Worm (Caenorhabditis elegans) whole organism, early embryonic: ENCODE data around the gene H43E16.1.
"Not testable (repeated sequence)": the region's sequence is repeated elsewhere in the genome, so short reads cannot be mapped to it uniquely, and the experiment has no call there.

Experiments
- ama-1 ChIP-seq: fragments of 150-350 bp; optimal IDR thresholded peaks from 2 replicates; lab custom pipeline; 2014
- ceh-13 ChIP-seq: fragments of 200-800 bp; sonication (Bioruptor generic); optimal IDR thresholded peaks from 2 replicates; lab custom pipeline; 2018; ENCODE audit warnings: mild to moderate bottlenecking, missing genetic modification characterization, missing compliant biosample characterization
- ceh-36 ChIP-seq: sonication (generic microtip); optimal IDR thresholded peaks from 2 replicates; lab custom pipeline; 2016; ENCODE audit warnings: missing genetic modification characterization, inconsistent platforms, missing compliant biosample characterization
- flt-1 ChIP-seq: fragments of 200-800 bp; sonication (Bioruptor generic); IDR thresholded peaks from 2 replicates; pipeline ENCODE4 v1.3.6; 2022; ENCODE audit warnings: missing genetic modification characterization, missing compliant biosample characterization
- hnd-1 ChIP-seq: sonication (generic microtip); optimal IDR thresholded peaks from 2 replicates; lab custom pipeline; 2016; ENCODE audit warnings: missing genetic modification characterization, missing compliant biosample characterization
- tbx-37 ChIP-seq: fragments of 200-800 bp; sonication (Bioruptor generic); conservative IDR thresholded peaks from 2 replicates; pipeline ENCODE4 v1.3.6; 2022; ENCODE audit warnings: missing genetic modification reagents, missing genetic modification characterization, missing compliant biosample characterization

DNA sequence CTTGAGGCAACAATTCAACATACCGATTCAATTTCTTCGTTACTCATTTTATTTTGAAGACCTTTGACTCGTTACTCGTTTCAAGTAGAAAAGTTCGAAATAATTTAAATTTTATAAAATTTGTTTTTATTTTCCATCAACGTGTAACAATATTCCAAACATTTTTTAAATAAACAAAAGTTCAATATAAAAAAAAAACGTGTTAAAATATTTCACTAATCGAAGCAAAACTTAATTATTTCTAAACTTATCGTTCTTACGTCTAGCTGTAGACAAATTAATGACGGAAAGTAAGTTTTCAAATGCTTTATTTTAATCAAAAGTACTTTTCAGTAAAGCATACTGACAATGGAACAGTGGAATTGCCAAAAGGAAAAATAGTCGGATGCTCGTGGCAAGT is 46.9 kb upstream of the H43E16.1 start, which contains the start of the genes F54H5.5 and F54H5.2:
- TF ChIP-seq tbx-37 (GFP tag; lab: Robert Waterston, UW); ceh-36 (tag; lab: Kevin White, UChicago); hnd-1 (tag; lab: Kevin White, UChicago); ceh-13 (GFP tag; lab: Kevin White, UChicago); flt-1 (GFP tag; lab: Robert Waterston, UW); ama-1: not testable (repeated sequence)
